Fruit fly (Drosophila melanogaster) Kc167 (cell line): Measurements from ENCODE around the gene CG14537.

Experiments used
- Sin3A ChIP-seq: fragments of >200 bp; optimal IDR thresholded peaks from 2 replicates; lab custom pipeline; 2018; ENCODE audit warnings: missing external identifiers
- insv ChIP-seq: fragments of >200 bp; optimal IDR thresholded peaks from 3 replicates; lab custom pipeline; 2018; ENCODE audit warnings: missing external identifiers

- TF ChIP-seq Sin3A (lab: Kevin White, UChicago) (no peak), insv (lab: Kevin White, UChicago) (no peak)
These were observed 11.4 kb upstream of the CG14537 start for dm6 chr2L:7828901-7829300.
